Fruit fly (Drosophila melanogaster): ENCODE data around the gene Rbp9.

DNA sequence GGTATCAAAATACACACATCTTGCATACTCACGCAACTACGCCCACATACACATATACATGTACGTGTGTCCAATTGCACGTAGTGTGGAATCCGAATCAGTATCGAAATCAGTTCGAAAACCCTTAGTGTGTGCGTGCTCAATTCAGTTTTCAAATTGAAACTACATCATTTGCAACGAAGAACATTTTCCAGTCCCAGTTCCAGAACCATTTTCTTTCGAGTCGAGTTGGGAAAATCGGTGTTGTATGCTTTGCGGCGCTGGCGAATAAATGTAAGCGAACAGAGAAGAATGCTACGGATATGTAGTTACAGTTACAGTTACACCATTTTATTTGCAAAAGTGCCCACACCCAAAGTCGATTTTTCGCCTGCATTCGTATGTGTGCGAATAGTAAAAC, 2.4 kb downstream of the Rbp9 start:
- no peak for TF ChIP-seq CG17806 (tag; optimal IDR thresholded peaks at IDR 0.05)
- no peak for TF ChIP-seq Pif1B (GFP tag; optimal IDR thresholded peaks at IDR 0.05)
- TF ChIP-seq fd96Ca (GFP tag; IDR thresholded peaks at IDR 0.05) = no peak
- no peak for TF ChIP-seq CG8301 (tag; optimal IDR thresholded peaks at IDR 0.05)
- TF ChIP-seq Pif1A (GFP tag; optimal IDR thresholded peaks at IDR 0.05) = no peak
- TF ChIP-seq CG9948 (tag; optimal IDR thresholded peaks at IDR 0.05) = no peak
- TF ChIP-seq CG13204 (GFP tag; optimal IDR thresholded peaks at IDR 0.05) = no peak
- TF ChIP-seq CG4496 (GFP tag; IDR thresholded peaks at IDR 0.05) = no peak
- TF ChIP-seq CG32121 (GFP tag; IDR thresholded peaks at IDR 0.05) = no peak
- TF ChIP-seq Ets98B (GFP tag; IDR thresholded peaks at IDR 0.05) = no peak
- TF ChIP-seq CG15710 (tag; optimal IDR thresholded peaks at IDR 0.05) = no peak
- no peak for TF ChIP-seq gl (tag; optimal IDR thresholded peaks at IDR 0.05)
